Worm (Caenorhabditis elegans): ENCODE results near the gene abi-1.

Gene abi-1

ce11 chrIII:5677790-5678189 is 14.8 kb downstream of the abi-1 start, which contains the start of gene F54E7.9:
Gene F54E7.9, minus strand, starts transcription at chrIII:5677890.
- TF ChIP-seq pqm-1 (tag; optimal IDR thresholded peaks at IDR 0.05), result no peak
- no peak for TF ChIP-seq tbx-2 (tag; optimal IDR thresholded peaks at IDR 0.05)
- no peak for TF ChIP-seq fkh-10 (GFP tag; optimal IDR thresholded peaks at IDR 0.05)
- no peak for TF ChIP-seq mml-1 (tag; optimal IDR thresholded peaks at IDR 0.05)
- no peak for TF ChIP-seq snpc-4 (tag; optimal IDR thresholded peaks at IDR 0.05)
- no peak for TF ChIP-seq ceh-82 (tag; optimal IDR thresholded peaks at IDR 0.05)
- TF ChIP-seq lsy-12 (tag; optimal IDR thresholded peaks at IDR 0.05), result no peak
- TF ChIP-seq ama-1 (optimal IDR thresholded peaks at IDR 0.05), result no peak
- TF ChIP-seq fos-1 (tag; optimal IDR thresholded peaks at IDR 0.05), result no peak
- TF ChIP-seq sea-2 (GFP tag; optimal IDR thresholded peaks at IDR 0.05), result no peak
- TF ChIP-seq mdl-1 (tag; optimal IDR thresholded peaks at IDR 0.05), result no peak
- no peak for TF ChIP-seq eor-1 (tag; optimal IDR thresholded peaks at IDR 0.05)
- TF ChIP-seq nhr-12 (tag; optimal IDR thresholded peaks at IDR 0.05), result no peak
- no peak for TF ChIP-seq egl-27 (tag; optimal IDR thresholded peaks at IDR 0.05)
- no peak for TF ChIP-seq nhr-23 (tag; optimal IDR thresholded peaks at IDR 0.05)
- TF ChIP-seq jun-1 (tag; optimal IDR thresholded peaks at IDR 0.05), result no peak

- TF ChIP-seq ceh-28 (tag; optimal IDR thresholded peaks at IDR 0.05) (no peak), skn-1 (tag; optimal IDR thresholded peaks at IDR 0.05) (no peak), nhr-43 (tag; optimal IDR thresholded peaks at IDR 0.05; ENCODE audit: poor library complexity, severe bottlenecking) (no peak), egl-5 (tag; optimal IDR thresholded peaks at IDR 0.05) (no peak), lin-39 (tag; optimal IDR thresholded peaks at IDR 0.05) (no peak), ceh-9 (tag; optimal IDR thresholded peaks at IDR 0.05) (no peak), ceh-82 (tag; optimal IDR thresholded peaks at IDR 0.05) (no peak), elt-2 (tag; optimal IDR thresholded peaks at IDR 0.05) (no peak), nhr-76 (tag; optimal IDR thresholded peaks at IDR 0.05) (no peak), elt-3 (tag; optimal IDR thresholded peaks at IDR 0.05) (no peak), mdl-1 (tag; optimal IDR thresholded peaks at IDR 0.05) (no peak), nhr-67 (tag; optimal IDR thresholded peaks at IDR 0.05) (no peak), sea-2 (GFP tag; optimal IDR thresholded peaks at IDR 0.05) (no peak), aly-2 (tag; optimal IDR thresholded peaks at IDR 0.05) (no peak), snpc-4 (tag; optimal IDR thresholded peaks at IDR 0.05) (no peak), fkh-10 (GFP tag; optimal IDR thresholded peaks at IDR 0.05) (no peak)
Observed at ce11 chrIII:5675384-5675984, 17.1 kb downstream of the abi-1 start.

ce11 chrIII:5674196-5674595 is 18.3 kb downstream of the abi-1 start:
- TF ChIP-seq ama-1 (optimal IDR thresholded peaks at IDR 0.05) (no peak), fkh-2 (tag; optimal IDR thresholded peaks at IDR 0.05) (no peak), elt-1 (tag; optimal IDR thresholded peaks at IDR 0.05) (no peak), sea-2 (GFP tag; optimal IDR thresholded peaks at IDR 0.05) (no peak), nhr-11 (tag; optimal IDR thresholded peaks at IDR 0.05) (no peak), nhr-12 (tag; optimal IDR thresholded peaks at IDR 0.05) (no peak), skn-1 (tag; optimal IDR thresholded peaks at IDR 0.05) (no peak), egl-27 (tag; optimal IDR thresholded peaks at IDR 0.05) (no peak), ceh-16 (tag; optimal IDR thresholded peaks at IDR 0.05) (no peak), pqm-1 (tag; optimal IDR thresholded peaks at IDR 0.05) (no peak), jun-1 (tag; optimal IDR thresholded peaks at IDR 0.05) (no peak), ztf-11 (tag; optimal IDR thresholded peaks at IDR 0.05) (no peak), aly-2 (tag; optimal IDR thresholded peaks at IDR 0.05) (no peak), ceh-28 (tag; optimal IDR thresholded peaks at IDR 0.05) (no peak)

ce11 chrIII:5667952-5668489 is 24.5 kb downstream of the abi-1 start:
- TF ChIP-seq elt-2 (tag; optimal IDR thresholded peaks at IDR 0.05) (peak; percentile 3), hmg-11 (tag; optimal IDR thresholded peaks at IDR 0.05) (peak; percentile 19), lin-39 (tag; optimal IDR thresholded peaks at IDR 0.05) (no peak), elt-1 (tag; optimal IDR thresholded peaks at IDR 0.05) (peak; percentile 22), pha-4 (tag; optimal IDR thresholded peaks at IDR 0.05) (peak; percentile 37), nfya-1 (tag; optimal IDR thresholded peaks at IDR 0.05; ENCODE audit: insufficient read depth) (peak; percentile 12), eor-1 (tag; optimal IDR thresholded peaks at IDR 0.05) (no peak), nhr-25 (tag; optimal IDR thresholded peaks at IDR 0.05) (peak; percentile 76)

All from whole organism, L3 larva.